Fruit fly (Drosophila melanogaster): ENCODE results near the gene Spn85F.

- no peak for TF ChIP-seq psq (optimal IDR thresholded peaks at IDR 0.05)
- no peak for TF ChIP-seq Sin3A (optimal IDR thresholded peaks at IDR 0.05)
- no peak for TF ChIP-seq Myc (optimal IDR thresholded peaks at IDR 0.05)
- TF ChIP-seq ttk (optimal IDR thresholded peaks at IDR 0.05) = no peak
Observed at dm6 chr3R:9977494-9977893, 19.5 kb upstream of the Spn85F start.
